Worm (Caenorhabditis elegans): ENCODE results near the gene Y55F3AM.13.

Gene Y55F3AM.13

ce11 chrIV:1015430-1015829, 40.7 kb downstream of the Y55F3AM.13 start:
- TF ChIP-seq him-1 (tag; optimal IDR thresholded peaks at IDR 0.05) = no peak
- no peak for TF ChIP-seq W03F9.2 (tag; optimal IDR thresholded peaks at IDR 0.05)
- TF ChIP-seq dao-5 (tag; optimal IDR thresholded peaks at IDR 0.05) = no peak

- TF ChIP-seq W03F9.2 (tag; optimal IDR thresholded peaks at IDR 0.05) (no peak), him-1 (tag; optimal IDR thresholded peaks at IDR 0.05) (no peak), dao-5 (tag; optimal IDR thresholded peaks at IDR 0.05) (no peak)
Observed at ce11 chrIV:1013233-1013798, 42.8 kb downstream of the Y55F3AM.13 start.

- TF ChIP-seq dao-5 (tag; optimal IDR thresholded peaks at IDR 0.05) = no peak
- TF ChIP-seq him-1 (tag; optimal IDR thresholded peaks at IDR 0.05) = no peak
- TF ChIP-seq W03F9.2 (tag; optimal IDR thresholded peaks at IDR 0.05) = peak; percentile 71
Observed at ce11 chrIV:1012447-1012846, 43.7 kb downstream of the Y55F3AM.13 start, which contains the start of gene rbm-39. Gene rbm-39, plus strand, starts transcription at chrIV:1012624.

ce11 chrIV:1011776-1012175, 44.3 kb downstream of the Y55F3AM.13 start:
- no peak for TF ChIP-seq dao-5 (tag; optimal IDR thresholded peaks at IDR 0.05)
- no peak for TF ChIP-seq him-1 (tag; optimal IDR thresholded peaks at IDR 0.05)
- TF ChIP-seq W03F9.2 (tag; optimal IDR thresholded peaks at IDR 0.05) = no peak

ce11 chrIV:1010212-1010611, 45.9 kb downstream of the Y55F3AM.13 start, which contains the start of gene atg-3:
Gene atg-3, plus strand, starts transcription at chrIV:1010512.
- no peak for TF ChIP-seq W03F9.2 (tag; optimal IDR thresholded peaks at IDR 0.05)
- TF ChIP-seq dao-5 (tag; optimal IDR thresholded peaks at IDR 0.05) = no peak
- TF ChIP-seq him-1 (tag; optimal IDR thresholded peaks at IDR 0.05) = no peak

- no peak for TF ChIP-seq W03F9.2 (tag; optimal IDR thresholded peaks at IDR 0.05)
- TF ChIP-seq him-1 (tag; optimal IDR thresholded peaks at IDR 0.05) = no peak
- TF ChIP-seq dao-5 (tag; optimal IDR thresholded peaks at IDR 0.05) = no peak
Observed at ce11 chrIV:1009546-1009945, 46.6 kb downstream of the Y55F3AM.13 start, which contains the start of gene Y55F3AM.9. Gene Y55F3AM.9, minus strand, starts transcription at chrIV:1009734.

ce11 chrIV:1006662-1007061, 49.5 kb downstream of the Y55F3AM.13 start:
- no peak for TF ChIP-seq him-1 (tag; optimal IDR thresholded peaks at IDR 0.05)
- no peak for TF ChIP-seq dao-5 (tag; optimal IDR thresholded peaks at IDR 0.05)
- no peak for TF ChIP-seq W03F9.2 (tag; optimal IDR thresholded peaks at IDR 0.05)

ce11 chrIV:1005761-1006160, 50.4 kb downstream of the Y55F3AM.13 start, which contains the start of gene immp-2:
Gene immp-2, minus strand, starts transcription at chrIV:1005861.
- TF ChIP-seq W03F9.2 (tag; optimal IDR thresholded peaks at IDR 0.05) (no peak), him-1 (tag; optimal IDR thresholded peaks at IDR 0.05) (no peak), dao-5 (tag; optimal IDR thresholded peaks at IDR 0.05) (no peak)
